Fruit fly (Drosophila melanogaster) whole organism, embryonic: ENCODE results near the gene CG15011.

Experiments
- Abd-B ChIP-seq: fragments of 200-800 bp; sonication (Bioruptor generic); optimal IDR thresholded peaks from 2 replicates; lab custom pipeline; 2018; ENCODE audit warnings: missing biosample characterization, mild to moderate bottlenecking, missing genetic modification characterization, moderate library complexity
- Asciz ChIP-seq: fragments of 200-800 bp; sonication (Bioruptor generic); optimal IDR thresholded peaks from 2 replicates; lab custom pipeline; 2017; ENCODE audit warnings: missing biosample characterization, mild to moderate bottlenecking, missing genetic modification characterization, missing genetic modification reagents
- Awh ChIP-seq: fragments of 200-800 bp; sonication (Bioruptor generic); IDR thresholded peaks from 2 replicates; pipeline ENCODE4, ENCODE4 v1.3.6; 2022; ENCODE audit warnings: missing biosample characterization, missing genetic modification characterization
- Bgb ChIP-seq: fragments of 200-800 bp; sonication (Bioruptor generic); IDR thresholded peaks from 2 replicates; pipeline ENCODE4 v1.3.6; 2022; ENCODE audit warnings: missing biosample characterization, missing genetic modification characterization; ENCODE audit not compliant: partially characterized antibody
- CG10209 ChIP-seq: fragments of 200-800 bp; sonication (Bioruptor generic); optimal IDR thresholded peaks from 3 replicates; lab custom pipeline; 2017; ENCODE audit warnings: missing biosample characterization, mild to moderate bottlenecking, missing genetic modification characterization, missing genetic modification reagents
- CG11093 ChIP-seq: fragments of 200-800 bp; sonication (Bioruptor generic); IDR thresholded peaks from 3 replicates; pipeline ENCODE4 v1.3.6; 2022; ENCODE audit warnings: missing biosample characterization, missing genetic modification characterization
- CG11560 ChIP-seq: fragments of 200-800 bp; sonication (Bioruptor generic); IDR thresholded peaks from 3 replicates; pipeline ENCODE4 v1.3.6; 2022; ENCODE audit warnings: missing biosample characterization, missing genetic modification characterization
- CG11696 ChIP-seq: fragments of 200-800 bp; sonication (Bioruptor generic); IDR thresholded peaks from 2 replicates; pipeline ENCODE4 v1.3.6; 2022; ENCODE audit warnings: missing biosample characterization, missing genetic modification characterization
- CG1233 ChIP-seq: fragments of 200-800 bp; sonication (Bioruptor generic); optimal IDR thresholded peaks from 4 replicates; lab custom pipeline; 2018; ENCODE audit warnings: missing biosample characterization, mild to moderate bottlenecking, missing genetic modification characterization
- CG14050 ChIP-seq: fragments of 200-800 bp; sonication (Bioruptor generic); IDR thresholded peaks from 3 replicates; pipeline ENCODE4 v1.3.6; 2022; ENCODE audit warnings: missing biosample characterization, missing genetic modification characterization
- CG14441 ChIP-seq: fragments of 200-800 bp; sonication (Bioruptor generic); IDR thresholded peaks from 2 replicates; pipeline ENCODE4 v1.3.6; 2022; ENCODE audit warnings: missing biosample characterization, missing genetic modification characterization
- CG14710 ChIP-seq: fragments of 200-800 bp; sonication (Bioruptor generic); optimal IDR thresholded peaks from 3 replicates; lab custom pipeline; 2019; ENCODE audit warnings: missing biosample characterization, mild to moderate bottlenecking, missing genetic modification characterization, moderate library complexity
- CG15601 ChIP-seq: fragments of 200-800 bp; sonication (Bioruptor generic); optimal IDR thresholded peaks from 3 replicates; lab custom pipeline; 2019; ENCODE audit warnings: missing biosample characterization, mild to moderate bottlenecking, missing genetic modification characterization, moderate library complexity
- CG17568 ChIP-seq: fragments of 200-800 bp; sonication (Bioruptor generic); optimal IDR thresholded peaks from 2 replicates; lab custom pipeline; 2018; ENCODE audit warnings: missing biosample characterization, mild to moderate bottlenecking, missing genetic modification characterization, moderate library complexity
- CG30020 ChIP-seq: fragments of 200-800 bp; optimal IDR thresholded peaks from 2 replicates; lab custom pipeline; 2019; ENCODE audit warnings: missing biosample characterization, mild to moderate bottlenecking, missing genetic modification characterization, moderate library complexity
- CG3065 ChIP-seq: fragments of 200-800 bp; sonication (Bioruptor generic); optimal IDR thresholded peaks from 2 replicates; lab custom pipeline; 2016; ENCODE audit warnings: missing biosample characterization, missing genetic modification characterization
- CG33213 ChIP-seq: fragments of 200-800 bp; sonication (Bioruptor generic); optimal IDR thresholded peaks from 3 replicates; lab custom pipeline; 2016; ENCODE audit warnings: missing biosample characterization, missing genetic modification characterization
- CG34376 ChIP-seq: fragments of 200-800 bp; sonication (Bioruptor generic); optimal IDR thresholded peaks from 2 replicates; lab custom pipeline; 2018; ENCODE audit warnings: missing biosample characterization, mild to moderate bottlenecking, missing genetic modification characterization
- CG4328 ChIP-seq: fragments of 200-800 bp; sonication (Bioruptor generic); optimal IDR thresholded peaks from 3 replicates; lab custom pipeline; 2017; ENCODE audit warnings: missing biosample characterization, missing genetic modification reagents, missing genetic modification characterization
- CG4404 ChIP-seq: fragments of 200-800 bp; sonication (Bioruptor generic); IDR thresholded peaks from 2 replicates; pipeline ENCODE4 v1.3.6; 2022; ENCODE audit warnings: missing biosample characterization, missing genetic modification characterization
- CG6654 ChIP-seq: fragments of 200-800 bp; sonication (Bioruptor generic); optimal IDR thresholded peaks from 2 replicates; lab custom pipeline; 2017; ENCODE audit warnings: missing biosample characterization, mild to moderate bottlenecking, missing genetic modification characterization
- CG7357 ChIP-seq: fragments of 200-800 bp; sonication (Bioruptor generic); IDR thresholded peaks from 3 replicates; pipeline ENCODE4 v1.3.6; 2022; ENCODE audit warnings: missing biosample characterization, missing genetic modification characterization
- CG9609 ChIP-seq: fragments of 200-800 bp; sonication (Bioruptor generic); optimal IDR thresholded peaks from 3 replicates; lab custom pipeline; 2016; ENCODE audit warnings: missing biosample characterization, missing genetic modification characterization
- D19A ChIP-seq: fragments of 200-800 bp; optimal IDR thresholded peaks from 3 replicates; lab custom pipeline; 2019; ENCODE audit warnings: missing biosample characterization, mild to moderate bottlenecking, missing genetic modification characterization, moderate library complexity
- Dbx ChIP-seq: fragments of 200-800 bp; sonication (Bioruptor generic); IDR thresholded peaks from 3 replicates; pipeline ENCODE4 v1.3.6; 2022; ENCODE audit warnings: missing biosample characterization, missing genetic modification characterization
- Dll ChIP-seq: fragments of 200-800 bp; sonication (Bioruptor generic); IDR thresholded peaks from 4 replicates; pipeline ENCODE4 v1.3.6; 2022; ENCODE audit warnings: missing biosample characterization, missing genetic modification characterization; ENCODE audit not compliant: partially characterized antibody
- Fer1 ChIP-seq: fragments of 200-800 bp; sonication (Bioruptor generic); optimal IDR thresholded peaks from 2 replicates; lab custom pipeline; 2017; ENCODE audit warnings: missing biosample characterization, mild to moderate bottlenecking, missing genetic modification characterization
- GATAe ChIP-seq: fragments of 200-800 bp; sonication (Bioruptor generic); conservative IDR thresholded peaks from 2 replicates; pipeline ENCODE4 v1.3.6; 2022; ENCODE audit warnings: missing biosample characterization, missing genetic modification characterization
- HHEX ChIP-seq: fragments of 200-800 bp; sonication (Bioruptor generic); optimal IDR thresholded peaks from 3 replicates; lab custom pipeline; 2017; ENCODE audit warnings: missing biosample characterization, mild to moderate bottlenecking, missing genetic modification characterization, missing genetic modification reagents
- Hey ChIP-seq: fragments of 200-800 bp; sonication (Bioruptor generic); optimal IDR thresholded peaks from 3 replicates; lab custom pipeline; 2018; ENCODE audit warnings: missing biosample characterization, mild to moderate bottlenecking, missing genetic modification characterization
- HmgZ ChIP-seq: fragments of 200-800 bp; sonication (Bioruptor generic); optimal IDR thresholded peaks from 2 replicates; lab custom pipeline; 2018; ENCODE audit warnings: missing biosample characterization, mild to moderate bottlenecking, missing genetic modification characterization
- Hr3 ChIP-seq: fragments of 200-800 bp; sonication (Bioruptor generic); optimal IDR thresholded peaks from 3 replicates; lab custom pipeline; 2016; ENCODE audit warnings: missing biosample characterization, missing genetic modification characterization
- Hr39 ChIP-seq: fragments of >200 bp; optimal IDR thresholded peaks from 2 replicates; lab custom pipeline; 2017
- Lhr ChIP-seq: fragments of 200-800 bp; sonication (Bioruptor generic); optimal IDR thresholded peaks from 3 replicates; lab custom pipeline; 2017; ENCODE audit warnings: mild to moderate bottlenecking, missing biosample characterization, missing genetic modification reagents, missing genetic modification characterization
- Mes4 ChIP-seq: fragments of 200-800 bp; sonication (Bioruptor generic); optimal IDR thresholded peaks from 2 replicates; lab custom pipeline; 2016; ENCODE audit warnings: missing biosample characterization, missing genetic modification characterization
- Myb ChIP-seq: fragments of 200-800 bp; sonication (Bioruptor generic); optimal IDR thresholded peaks from 2 replicates; lab custom pipeline; 2016; ENCODE audit warnings: missing biosample characterization, missing genetic modification characterization
- Spps ChIP-seq: fragments of 200-800 bp; sonication (Bioruptor generic); optimal IDR thresholded peaks from 2 replicates; lab custom pipeline; 2018; ENCODE audit warnings: missing biosample characterization, mild to moderate bottlenecking, missing genetic modification characterization
- Sry-β ChIP-seq: fragments of 200-800 bp; sonication (Bioruptor generic); optimal IDR thresholded peaks from 2 replicates; lab custom pipeline; 2018; ENCODE audit warnings: missing biosample characterization, mild to moderate bottlenecking, missing genetic modification characterization, moderate library complexity
- ab ChIP-seq: fragments of 200-800 bp; sonication (Bioruptor generic); optimal IDR thresholded peaks from 2 replicates; lab custom pipeline; 2016; ENCODE audit warnings: missing biosample characterization, missing genetic modification characterization
- amos ChIP-seq: fragments of 200-800 bp; sonication (Bioruptor generic); IDR thresholded peaks from 2 replicates; pipeline ENCODE4 v1.3.6; 2022; ENCODE audit warnings: missing biosample characterization, missing genetic modification characterization; ENCODE audit not compliant: partially characterized antibody
- ap ChIP-seq: fragments of 200-800 bp; sonication (Bioruptor generic); IDR thresholded peaks from 2 replicates; pipeline ENCODE4 v1.3.6; 2022; ENCODE audit warnings: missing biosample characterization, missing genetic modification characterization
- ash1 ChIP-seq: fragments of 200-800 bp; sonication (Bioruptor generic); optimal IDR thresholded peaks from 2 replicates; lab custom pipeline; 2018; ENCODE audit warnings: missing biosample characterization, mild to moderate bottlenecking, missing genetic modification characterization
- chif ChIP-seq, 2 experiments: fragments of 200-800 bp; sonication (Bioruptor generic); optimal IDR thresholded peaks; 3 replicates each; lab custom pipeline; 2016; ENCODE audit warnings: missing biosample characterization in 2 of 2, missing genetic modification characterization in 2 of 2
- corto ChIP-seq: fragments of 200-800 bp; sonication (Bioruptor generic); optimal IDR thresholded peaks from 2 replicates; lab custom pipeline; 2016; ENCODE audit warnings: missing biosample characterization, mild to moderate bottlenecking, missing genetic modification characterization, moderate library complexity
- knrl ChIP-seq: fragments of 200-800 bp; sonication (Bioruptor generic); IDR thresholded peaks from 3 replicates; pipeline ENCODE4 v1.3.6; 2022; ENCODE audit warnings: missing biosample characterization, missing genetic modification characterization; ENCODE audit not compliant: partially characterized antibody
- lbe ChIP-seq: fragments of 200-800 bp; sonication (Bioruptor generic); optimal IDR thresholded peaks from 2 replicates; lab custom pipeline; 2016; ENCODE audit warnings: missing biosample characterization, mild to moderate bottlenecking, missing genetic modification characterization
- pan ChIP-seq, 4 experiments: fragments of >200 bp in 3 of 4; fragments of 200-800 bp in 1 of 4; sonication (Bioruptor generic) in 1 of 4; optimal IDR thresholded peaks in 3 of 4; IDR thresholded peaks in 1 of 4; 2 replicates each; pipeline versions ENCODE4 v1.3.6 to Lab custom; 2017 to 2022; ENCODE audit warnings: missing biosample characterization in 2 of 4, missing genetic modification characterization in 2 of 4, mixed read lengths in 1 of 4
- shn ChIP-seq: fragments of 200-800 bp; sonication (Bioruptor generic); optimal IDR thresholded peaks from 3 replicates; lab custom pipeline; 2016; ENCODE audit warnings: missing biosample characterization, missing genetic modification characterization
- slp2 ChIP-seq: fragments of 200-800 bp; sonication (Bioruptor generic); optimal IDR thresholded peaks from 2 replicates; lab custom pipeline; 2016; ENCODE audit warnings: missing biosample characterization, missing genetic modification characterization

CG15011 gene

DNA sequence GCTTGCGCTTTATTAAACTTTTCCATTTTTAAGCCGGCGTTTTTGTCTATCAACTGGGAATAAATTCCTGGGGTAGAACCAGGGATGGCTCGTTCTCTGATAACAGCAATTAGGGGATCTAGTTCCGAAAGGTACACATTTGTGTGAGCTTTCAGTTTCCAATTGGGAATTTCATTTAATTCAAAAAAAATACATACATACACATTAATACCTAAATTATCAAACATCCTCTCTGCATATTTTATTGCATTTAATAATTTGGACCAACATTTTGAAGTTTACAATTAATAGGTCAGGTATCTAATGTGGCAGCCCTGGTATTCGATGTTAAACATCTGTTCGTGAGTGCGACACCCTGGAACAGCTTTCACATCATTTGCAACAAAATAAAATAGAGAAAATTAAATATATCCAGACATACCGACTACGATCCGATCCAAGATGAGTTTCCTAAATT lies at the start of gene CG15011, which contains the start of gene CG1309 (continued):
- TF ChIP-seq pan (optimal IDR thresholded peaks at IDR 0.05; lab: Kevin White, UChicago) (no peak), pan (GFP tag; optimal IDR thresholded peaks at IDR 0.05 in 1 of 2, IDR thresholded peaks at IDR 0.05 in 1 of 2) (peak in 1 of 2 experiments; percentile 55), CG14050 (GFP tag; lab: Robert Waterston, UW) (peak; percentile 62), CG11696 (no peak), CG7357 (GFP tag; lab: Robert Waterston, UW) (peak; percentile 55; the same call in 2 of the 3 replicates), Hr3 (peak; percentile 93), CG15601 (tag; lab: Kevin White, UChicago) (peak; percentile 80), Bgb (GFP tag; lab: Robert Waterston, UW) (no peak; the same call in 1 of the 2 replicates), HHEX (GFP tag; lab: Kevin White, UChicago) (peak; percentile 52), Hr39 (lab: Kevin White, UChicago) (no peak), Spps (tag; lab: Kevin White, UChicago) (peak; percentile 73), CG34376 (GFP tag; lab: Kevin White, UChicago) (peak; percentile 86), CG3065 (GFP tag; lab: Kevin White, UChicago) (peak; percentile 54), CG11560 (peak; percentile 41; the same call in 1 of the 3 replicates), CG17568 (no peak), chif (GFP tag; optimal IDR thresholded peaks at IDR 0.05; lab: Kevin White, UChicago) (peak; percentile 79 to 90), Dbx (GFP tag; lab: Robert Waterston, UW) (peak; percentile 72), CG1233 (GFP tag; lab: Kevin White, UChicago) (peak; percentile 71), knrl (GFP tag; lab: Robert Waterston, UW) (peak; percentile 69), CG14710 (peak; percentile 92), CG14441 (GFP tag; lab: Robert Waterston, UW) (peak; percentile 83), CG4328 (GFP tag; lab: Kevin White, UChicago) (peak; percentile 76), Dll (GFP tag; lab: Robert Waterston, UW) (peak; percentile 59; the same call in 2 of the 4 replicates), Asciz (GFP tag; lab: Kevin White, UChicago) (peak; percentile 56), Awh (GFP tag; lab: Robert Waterston, UW) (peak; percentile 47; the same call in 1 of the 2 replicates), CG30020 (peak; percentile 79), corto (GFP tag; lab: Kevin White, UChicago) (no peak), D19A (tag; lab: Kevin White, UChicago) (peak; percentile 75), shn (GFP tag; lab: Kevin White, UChicago) (peak; percentile 85), CG33213 (GFP tag; lab: Kevin White, UChicago) (peak; percentile 75), Myb (GFP tag; lab: Kevin White, UChicago) (peak; percentile 62), CG10209 (GFP tag; lab: Kevin White, UChicago) (peak; percentile 77), ab (GFP tag; lab: Kevin White, UChicago) (peak; percentile 42), CG9609 (peak; percentile 82), GATAe (peak; percentile 66), ap (GFP tag; lab: Robert Waterston, UW) (no peak), Sry-β (GFP tag; lab: Kevin White, UChicago) (peak; percentile 67), Abd-B (peak; percentile 89), lbe (GFP tag; lab: Kevin White, UChicago) (peak; percentile 70), Mes4 (GFP tag; lab: Kevin White, UChicago) (peak; percentile 80), Hey (tag; lab: Kevin White, UChicago) (no peak), ash1 (GFP tag; lab: Kevin White, UChicago) (no peak), slp2 (peak; percentile 78), CG11093 (GFP tag; lab: Robert Waterston, UW) (no peak; the same call in 2 of the 3 replicates), CG4404 (GFP tag; lab: Robert Waterston, UW) (peak; percentile 66), Lhr (GFP tag; lab: Kevin White, UChicago) (peak; percentile 31), CG6654 (GFP tag; lab: Kevin White, UChicago) (peak; percentile 39), amos (GFP tag; lab: Robert Waterston, UW) (peak; percentile 11; the same call in 1 of the 2 replicates), HmgZ (tag; lab: Kevin White, UChicago) (peak; percentile 94), Fer1 (GFP tag; lab: Kevin White, UChicago) (peak; percentile 85)
